Fruit fly (Drosophila melanogaster) whole organism, embryonic: ENCODE measurements around the gene ftz-f1.

Experiments
- Abd-B ChIP-seq: fragments of 200-800 bp; sonication (Bioruptor generic); optimal IDR thresholded peaks from 2 replicates; lab custom pipeline; 2018; ENCODE audit warnings: missing biosample characterization, mild to moderate bottlenecking, missing genetic modification characterization, moderate library complexity
- CG10959 ChIP-seq: fragments of 200-800 bp; sonication (Bioruptor generic); IDR thresholded peaks from 2 replicates; pipeline ENCODE4 v1.3.6; 2022; ENCODE audit warnings: missing biosample characterization, missing genetic modification characterization
- CG11093 ChIP-seq: fragments of 200-800 bp; sonication (Bioruptor generic); IDR thresholded peaks from 3 replicates; pipeline ENCODE4 v1.3.6; 2022; ENCODE audit warnings: missing biosample characterization, missing genetic modification characterization
- CG11560 ChIP-seq: fragments of 200-800 bp; sonication (Bioruptor generic); IDR thresholded peaks from 3 replicates; pipeline ENCODE4 v1.3.6; 2022; ENCODE audit warnings: missing biosample characterization, missing genetic modification characterization
- CG12391 ChIP-seq: fragments of 200-800 bp; sonication (Bioruptor generic); optimal IDR thresholded peaks from 3 replicates; lab custom pipeline; 2018; ENCODE audit warnings: missing biosample characterization, mild to moderate bottlenecking, missing genetic modification characterization, moderate library complexity
- CG15479 ChIP-seq: fragments of 200-800 bp; sonication (Bioruptor generic); optimal IDR thresholded peaks from 3 replicates; lab custom pipeline; 2019; ENCODE audit warnings: missing biosample characterization, mild to moderate bottlenecking, missing genetic modification characterization, moderate library complexity
- CG17385 ChIP-seq: fragments of 200-800 bp; sonication (Bioruptor generic); optimal IDR thresholded peaks from 3 replicates; lab custom pipeline; 2018; ENCODE audit warnings: missing biosample characterization, mild to moderate bottlenecking, missing genetic modification characterization
- CG18011 ChIP-seq: fragments of 200-800 bp; sonication (Bioruptor generic); optimal IDR thresholded peaks from 2 replicates; lab custom pipeline; 2017; ENCODE audit warnings: missing biosample characterization, missing genetic modification characterization, mild to moderate bottlenecking, moderate library complexity, missing genotype
- CG18476 ChIP-seq: fragments of 200-800 bp; sonication (Bioruptor generic); optimal IDR thresholded peaks from 2 replicates; lab custom pipeline; 2016; ENCODE audit warnings: missing biosample characterization, mild to moderate bottlenecking, missing genetic modification characterization
- CG2120 ChIP-seq: fragments of 200-800 bp; sonication (Bioruptor generic); optimal IDR thresholded peaks from 3 replicates; lab custom pipeline; 2016; ENCODE audit warnings: missing biosample characterization, missing genetic modification characterization
- CG31441 ChIP-seq: fragments of 200-800 bp; sonication (Bioruptor generic); IDR thresholded peaks from 2 replicates; pipeline ENCODE4 v1.3.6; 2022; ENCODE audit warnings: missing biosample characterization, missing genetic modification characterization
- CG4424 ChIP-seq: fragments of 200-800 bp; sonication (Bioruptor generic); optimal IDR thresholded peaks from 3 replicates; lab custom pipeline; 2016; ENCODE audit warnings: missing biosample characterization, missing genetic modification characterization
- CG4707 ChIP-seq: fragments of 200-800 bp; sonication (Bioruptor generic); optimal IDR thresholded peaks from 2 replicates; lab custom pipeline; 2018; ENCODE audit warnings: missing biosample characterization, mild to moderate bottlenecking, missing genetic modification characterization, moderate library complexity
- CG6654 ChIP-seq: fragments of 200-800 bp; sonication (Bioruptor generic); optimal IDR thresholded peaks from 2 replicates; lab custom pipeline; 2017; ENCODE audit warnings: missing biosample characterization, mild to moderate bottlenecking, missing genetic modification characterization
- CG7556 ChIP-seq: fragments of 200-800 bp; sonication (Bioruptor generic); optimal IDR thresholded peaks from 2 replicates; lab custom pipeline; 2017; ENCODE audit warnings: missing biosample characterization, mild to moderate bottlenecking, missing genetic modification characterization
- CG9876 ChIP-seq: fragments of 200-800 bp; sonication (Bioruptor generic); optimal IDR thresholded peaks from 2 replicates; lab custom pipeline; 2016; ENCODE audit warnings: missing biosample characterization, missing genetic modification characterization
- CoRest ChIP-seq: fragments of 200-800 bp; sonication (Bioruptor generic); optimal IDR thresholded peaks from 3 replicates; lab custom pipeline; 2018; ENCODE audit warnings: missing biosample characterization, mild to moderate bottlenecking, missing genetic modification characterization, moderate library complexity
- Ets65A ChIP-seq: fragments of 200-800 bp; sonication (Bioruptor generic); peaks from one replicate; lab custom pipeline; 2016; ENCODE audit warnings: missing biosample characterization, missing genetic modification characterization
- HLH4C ChIP-seq: fragments of 200-800 bp; sonication (Bioruptor generic); IDR thresholded peaks from 3 replicates; pipeline ENCODE4 v1.3.6; 2022; ENCODE audit warnings: missing biosample characterization, missing genetic modification characterization; ENCODE audit not compliant: partially characterized antibody
- Hey ChIP-seq: fragments of 200-800 bp; sonication (Bioruptor generic); optimal IDR thresholded peaks from 3 replicates; lab custom pipeline; 2018; ENCODE audit warnings: missing biosample characterization, mild to moderate bottlenecking, missing genetic modification characterization
- MBD-R2 ChIP-seq: fragments of 200-800 bp; sonication (Bioruptor generic); IDR thresholded peaks from 2 replicates; pipeline ENCODE4 v1.3.6; 2022; ENCODE audit warnings: missing biosample characterization, missing genetic modification characterization
- PHDP ChIP-seq: fragments of 200-800 bp; sonication (Bioruptor generic); optimal IDR thresholded peaks from 3 replicates; lab custom pipeline; 2018; ENCODE audit warnings: missing biosample characterization, mild to moderate bottlenecking, missing genetic modification characterization, moderate library complexity
- Ptx1 ChIP-seq: fragments of 200-800 bp; sonication (Bioruptor generic); IDR thresholded peaks from 2 replicates; pipeline ENCODE4 v1.3.6; 2022; ENCODE audit warnings: missing biosample characterization, missing genetic modification characterization
- Side ChIP-seq: fragments of 200-800 bp; sonication (Bioruptor generic); optimal IDR thresholded peaks from 2 replicates; lab custom pipeline; 2016; ENCODE audit warnings: missing biosample characterization, missing genetic modification characterization
- Spps ChIP-seq: fragments of 200-800 bp; sonication (Bioruptor generic); optimal IDR thresholded peaks from 2 replicates; lab custom pipeline; 2018; ENCODE audit warnings: missing biosample characterization, mild to moderate bottlenecking, missing genetic modification characterization
- Sry-β ChIP-seq: fragments of 200-800 bp; sonication (Bioruptor generic); optimal IDR thresholded peaks from 2 replicates; lab custom pipeline; 2018; ENCODE audit warnings: missing biosample characterization, mild to moderate bottlenecking, missing genetic modification characterization, moderate library complexity
- abd-A ChIP-seq: fragments of 200-800 bp; sonication (Bioruptor generic); optimal IDR thresholded peaks from 3 replicates; lab custom pipeline; 2019; ENCODE audit warnings: missing biosample characterization, mild to moderate bottlenecking, missing genetic modification characterization, moderate library complexity
- ap ChIP-seq: fragments of 200-800 bp; sonication (Bioruptor generic); IDR thresholded peaks from 2 replicates; pipeline ENCODE4 v1.3.6; 2022; ENCODE audit warnings: missing biosample characterization, missing genetic modification characterization
- bab2 ChIP-seq: fragments of 200-800 bp; sonication (Bioruptor generic); optimal IDR thresholded peaks from 2 replicates; lab custom pipeline; 2016; ENCODE audit warnings: missing biosample characterization, missing genetic modification characterization
- chn ChIP-seq: fragments of 200-800 bp; sonication (Bioruptor generic); optimal IDR thresholded peaks from 2 replicates; lab custom pipeline; 2016; ENCODE audit warnings: missing biosample characterization, missing genetic modification characterization
- ci ChIP-seq: fragments of 200-800 bp; sonication (Bioruptor generic); IDR thresholded peaks from 3 replicates; pipeline ENCODE4 v1.3.6; 2022; ENCODE audit warnings: missing biosample characterization, missing genetic modification characterization
- emc ChIP-seq: fragments of 200-800 bp; sonication (Bioruptor generic); optimal IDR thresholded peaks from 2 replicates; lab custom pipeline; 2016; ENCODE audit warnings: missing biosample characterization, missing genetic modification characterization
- gfzf ChIP-seq: fragments of 200-800 bp; sonication (Bioruptor generic); optimal IDR thresholded peaks from 2 replicates; lab custom pipeline; 2016; ENCODE audit warnings: missing biosample characterization, mild to moderate bottlenecking, missing genetic modification characterization, moderate library complexity
- gsb-n ChIP-seq: fragments of 200-800 bp; sonication (Bioruptor generic); optimal IDR thresholded peaks from 3 replicates; lab custom pipeline; 2018; ENCODE audit warnings: missing biosample characterization, mild to moderate bottlenecking, missing genetic modification characterization
- hb ChIP-seq: fragments of 200-800 bp; sonication (Bioruptor generic); IDR thresholded peaks from 3 replicates; pipeline ENCODE4 v1.3.6; 2022; ENCODE audit warnings: missing biosample characterization, missing genetic modification characterization; ENCODE audit not compliant: partially characterized antibody
- oc ChIP-seq: fragments of 200-800 bp; sonication (Bioruptor generic); optimal IDR thresholded peaks from 2 replicates; lab custom pipeline; 2018; ENCODE audit warnings: missing biosample characterization, mild to moderate bottlenecking, missing genetic modification characterization, moderate library complexity
- onecut ChIP-seq: fragments of 200-800 bp; sonication (Bioruptor generic); IDR thresholded peaks from 2 replicates; pipeline ENCODE4 v1.3.6; 2022; ENCODE audit warnings: missing biosample characterization, missing genetic modification characterization
- pfk ChIP-seq: fragments of 200-800 bp; sonication (Bioruptor generic); optimal IDR thresholded peaks from 2 replicates; lab custom pipeline; 2018; ENCODE audit warnings: missing biosample characterization, mild to moderate bottlenecking, missing genetic modification characterization, moderate library complexity
- rib ChIP-seq: fragments of 200-800 bp; sonication (Bioruptor generic); IDR thresholded peaks from 2 replicates; pipeline ENCODE4 v1.3.6; 2022; ENCODE audit warnings: missing biosample characterization, missing genetic modification characterization
- sd ChIP-seq: fragments of 200-800 bp; sonication (Bioruptor generic); optimal IDR thresholded peaks from 3 replicates; lab custom pipeline; 2018; ENCODE audit warnings: missing biosample characterization, mild to moderate bottlenecking, missing genetic modification characterization, moderate library complexity
- sima ChIP-seq: fragments of 200-800 bp; sonication (Bioruptor generic); optimal IDR thresholded peaks from 2 replicates; lab custom pipeline; 2016; ENCODE audit warnings: missing biosample characterization, missing genetic modification characterization
- sqz ChIP-seq: fragments of 200-800 bp; sonication (Bioruptor generic); optimal IDR thresholded peaks from 3 replicates; lab custom pipeline; 2018; ENCODE audit warnings: missing biosample characterization, mild to moderate bottlenecking, missing genetic modification characterization
- tll ChIP-seq, 2 experiments: fragments of 200-800 bp in 1 of 2; fragments of >200 bp in 1 of 2; sonication (Bioruptor generic) in 1 of 2; optimal IDR thresholded peaks; 2 replicates each; lab custom pipeline; 2017 to 2019; ENCODE audit warnings: missing biosample characterization in 2 of 2, missing genetic modification characterization in 2 of 2, mild to moderate bottlenecking in 1 of 2, moderate library complexity in 1 of 2
- unpg ChIP-seq: fragments of 200-800 bp; sonication (Bioruptor generic); optimal IDR thresholded peaks from 3 replicates; lab custom pipeline; 2018; ENCODE audit warnings: missing biosample characterization, mild to moderate bottlenecking, missing genetic modification characterization, moderate library complexity

Gene ftz-f1

DNA sequence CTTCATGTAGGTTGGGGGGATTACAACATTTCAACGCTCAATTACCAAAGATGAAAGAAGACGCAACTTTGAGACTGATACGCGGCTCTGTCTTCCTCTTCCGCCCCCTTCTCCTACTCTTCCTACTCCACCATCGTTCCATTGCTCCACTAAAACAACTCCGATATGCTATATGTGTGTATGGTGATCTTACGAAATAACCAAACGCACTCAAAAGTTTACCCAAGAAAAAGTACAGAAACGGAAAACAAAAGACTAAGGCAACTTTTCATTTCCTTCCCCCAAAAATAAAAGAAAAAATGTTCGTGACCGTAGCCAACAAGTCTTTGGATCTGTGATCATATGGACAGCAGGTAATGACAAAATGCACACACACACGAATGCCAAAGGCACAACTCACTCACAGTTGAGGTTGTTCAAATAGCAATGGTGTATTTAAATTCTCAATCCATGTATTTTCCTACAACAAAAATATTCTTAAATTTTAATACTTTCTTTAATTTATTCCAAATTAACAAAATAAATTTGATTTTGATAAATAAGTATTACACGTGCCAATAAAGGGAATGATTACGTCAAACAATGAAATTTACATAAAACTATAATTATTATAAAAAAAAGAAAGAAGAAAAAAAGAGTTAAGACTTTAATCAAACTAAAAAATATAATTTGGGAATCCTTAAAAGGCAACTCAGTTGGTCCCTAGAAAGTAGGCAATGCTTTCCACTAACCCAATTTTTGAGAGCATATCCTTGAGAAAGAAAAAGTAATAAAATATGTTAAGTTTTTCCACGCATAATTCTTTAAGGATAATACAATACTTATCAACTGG, 32.9 kb downstream of the ftz-f1 start (continued):
- TF ChIP-seq CoRest (peak; percentile 40), Ptx1 (GFP tag; lab: Robert Waterston, UW) (0 out of 2 replicates have a peak, but pooled peaks have one; percentile 19)

DNA sequence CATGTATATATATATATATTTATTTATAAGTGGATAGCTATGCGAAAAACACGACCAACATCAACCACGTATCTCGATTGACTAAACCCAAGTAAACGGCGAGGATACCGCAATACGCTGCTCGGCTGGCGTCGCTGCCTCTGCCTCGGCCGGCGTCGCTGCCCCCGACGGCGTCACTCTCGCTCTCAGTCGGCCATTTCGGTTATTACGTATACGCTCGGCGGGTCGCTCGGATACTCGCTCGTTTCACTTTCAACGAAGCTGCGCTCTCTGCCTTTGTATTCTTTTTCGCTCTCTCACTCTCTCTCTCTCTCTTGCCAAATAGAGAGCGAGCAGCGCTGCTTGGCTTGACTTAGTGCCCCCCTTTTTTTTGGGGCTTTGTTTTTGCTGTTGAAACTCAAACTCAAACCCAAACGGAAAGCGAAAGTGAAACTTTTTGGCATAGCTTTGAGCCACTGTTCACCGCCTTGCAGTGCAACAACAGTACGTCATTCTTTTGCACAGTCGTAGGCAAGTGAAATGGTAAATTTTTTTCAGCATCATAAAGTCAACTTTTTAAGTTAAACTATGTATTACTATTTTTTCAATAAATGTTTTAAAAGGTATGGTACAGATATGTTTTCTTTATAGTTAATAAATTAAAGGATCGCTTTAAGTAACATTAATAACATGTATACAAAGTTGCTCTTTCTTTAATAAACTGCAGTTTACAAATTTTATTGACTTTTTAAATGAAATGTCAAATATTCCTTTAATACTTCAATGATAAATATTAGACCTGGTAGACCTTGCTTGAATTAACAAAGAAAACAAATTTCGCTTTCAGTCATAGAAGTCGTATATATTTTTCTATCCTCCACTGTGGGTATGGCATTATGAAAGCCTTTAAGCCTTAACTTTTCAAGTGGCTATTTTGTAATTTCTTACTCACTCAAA, 35.2 kb downstream of the ftz-f1 start:
- TF ChIP-seq CG31441 (GFP tag; lab: Robert Waterston, UW) (peak; percentile 27; the same call in 1 of the 2 replicates), unpg (no peak), CG2120 (no peak), CG4424 (GFP tag; lab: Kevin White, UChicago) (peak; percentile 11), HLH4C (GFP tag; lab: Robert Waterston, UW) (peak; percentile 11; the same call in 1 of the 3 replicates), hb (GFP tag; lab: Robert Waterston, UW) (no peak), ci (peak; percentile 63; the same call in 2 of the 3 replicates), Ptx1 (GFP tag; lab: Robert Waterston, UW) (peak; percentile 54; the same call in 1 of the 2 replicates), bab2 (GFP tag; lab: Kevin White, UChicago) (no peak), sqz (GFP tag; lab: Kevin White, UChicago) (peak; percentile 71), ap (GFP tag; lab: Robert Waterston, UW) (no peak), Sry-β (no peak), chn (no peak), CG18476 (GFP tag; lab: Kevin White, UChicago) (no peak), gfzf (GFP tag; lab: Kevin White, UChicago) (no peak), gsb-n (tag; lab: Kevin White, UChicago) (no peak), CG4707 (GFP tag; lab: Kevin White, UChicago) (no peak), CG11560 (no peak), CG9876 (GFP tag; lab: Kevin White, UChicago) (no peak), CG15479 (no peak), Side (peak; percentile 36), Abd-B (GFP tag; lab: Kevin White, UChicago) (no peak), CG6654 (GFP tag; lab: Kevin White, UChicago) (no peak), sima (GFP tag; lab: Kevin White, UChicago) (no peak), CG18011 (GFP tag; lab: Kevin White, UChicago) (no peak), CG17385 (GFP tag; lab: Kevin White, UChicago) (no peak), Ets65A (GFP tag; lab: Kevin White, UChicago) (peak; percentile 62), rib (GFP tag; lab: Robert Waterston, UW) (peak; percentile 42; the same call in 1 of the 2 replicates), CG12391 (tag; lab: Kevin White, UChicago) (no peak), sd (peak; percentile 33), Hey (no peak), MBD-R2 (GFP tag; lab: Robert Waterston, UW) (no peak; the same call in 1 of the 2 replicates), emc (GFP tag; lab: Kevin White, UChicago) (no peak), PHDP (tag; lab: Kevin White, UChicago) (no peak), onecut (GFP tag; lab: Robert Waterston, UW) (peak; percentile 47), CG10959 (GFP tag; lab: Robert Waterston, UW) (no peak), CG7556 (peak; percentile 56), abd-A (peak; percentile 82), tll (GFP tag; optimal IDR thresholded peaks at IDR 0.05; lab: Kevin White, UChicago) (no peak), pfk (GFP tag; lab: Kevin White, UChicago) (no peak), CG11093 (GFP tag; lab: Robert Waterston, UW) (no peak), oc (tag; lab: Kevin White, UChicago) (peak; percentile 9), Spps (peak; percentile 53)
